Fruit fly (Drosophila melanogaster) whole organism: ENCODE results near the gene alpha-Man-IIb.

ENCODE experiments used
- CG8478 ChIP-seq: fragments of >200 bp; optimal IDR thresholded peaks from 2 replicates; lab custom pipeline; 2018; ENCODE audit warnings: inconsistent platforms
- psq ChIP-seq: fragments of >200 bp; optimal IDR thresholded peaks from 2 replicates; lab custom pipeline; 2017
- usp ChIP-seq: fragments of >200 bp; optimal IDR thresholded peaks from 2 replicates; lab custom pipeline; 2017; ENCODE audit warnings: missing biosample characterization, missing genetic modification characterization, mixed read lengths

DNA sequence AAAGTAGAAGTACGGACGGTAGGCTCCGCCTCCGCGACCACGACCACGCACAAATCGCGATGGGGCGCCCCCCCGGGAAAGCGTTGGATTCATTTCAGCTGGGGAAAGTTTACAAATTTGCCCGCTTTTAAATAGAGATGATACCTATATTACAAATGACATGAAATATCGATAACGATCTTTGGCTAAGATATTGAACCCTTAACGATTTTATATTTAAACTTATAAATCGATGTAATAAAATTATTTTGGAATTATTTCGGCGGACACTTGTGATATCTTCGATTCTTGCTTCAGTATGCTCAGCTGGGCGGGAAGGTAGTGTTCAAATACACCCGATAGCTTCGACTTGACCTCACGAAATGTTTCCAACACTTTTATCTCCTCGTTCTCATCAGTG is 28.5 kb downstream of the alpha-Man-IIb start, which contains the start of gene rec:
- TF ChIP-seq usp (GFP tag; lab: Kevin White, UChicago): no peak
- no peak for TF ChIP-seq CG8478
- no peak for TF ChIP-seq psq (lab: Kevin White, UChicago)
